Fruit fly (Drosophila melanogaster) whole organism, pupa: ENCODE data around the gene CG31921.

Experiments
- CG12605 ChIP-seq: fragments of 200-800 bp; sonication (Bioruptor generic); IDR thresholded peaks from 2 replicates; pipeline ENCODE4 v1.3.6; 2022; ENCODE audit warnings: missing biosample characterization, missing genetic modification characterization
- CG14655 ChIP-seq: fragments of 200-800 bp; sonication (Bioruptor generic); optimal IDR thresholded peaks from 3 replicates; lab custom pipeline; 2017; ENCODE audit warnings: mild to moderate bottlenecking, missing biosample characterization, missing genetic modification reagents, missing genetic modification characterization
- CG15710 ChIP-seq: fragments of 200-800 bp; sonication (Bioruptor generic); optimal IDR thresholded peaks from 2 replicates; lab custom pipeline; 2018; ENCODE audit warnings: missing biosample characterization, mild to moderate bottlenecking, missing genetic modification characterization, moderate library complexity
- CG17806 ChIP-seq: fragments of 200-800 bp; sonication (Bioruptor generic); optimal IDR thresholded peaks from 2 replicates; lab custom pipeline; 2018; ENCODE audit warnings: missing biosample characterization, mild to moderate bottlenecking, missing genetic modification characterization, moderate library complexity
- CG32121 ChIP-seq: fragments of 200-800 bp; sonication (Bioruptor generic); IDR thresholded peaks from 2 replicates; pipeline ENCODE4 v1.3.6; 2022; ENCODE audit warnings: missing biosample characterization, missing genetic modification characterization
- CG8301 ChIP-seq: fragments of 200-800 bp; sonication (Bioruptor generic); optimal IDR thresholded peaks from 2 replicates; lab custom pipeline; 2018; ENCODE audit warnings: missing biosample characterization, mild to moderate bottlenecking, missing genetic modification characterization
- CG9948 ChIP-seq: fragments of 200-800 bp; sonication (Bioruptor generic); optimal IDR thresholded peaks from 2 replicates; lab custom pipeline; 2018; ENCODE audit warnings: missing biosample characterization, mild to moderate bottlenecking, missing genetic modification characterization, moderate library complexity
- D1 ChIP-seq: fragments of 200-800 bp; sonication (Bioruptor generic); optimal IDR thresholded peaks from 2 replicates; lab custom pipeline; 2018; ENCODE audit warnings: missing biosample characterization, mild to moderate bottlenecking, missing genetic modification characterization, moderate library complexity
- Ets98B ChIP-seq: fragments of 200-800 bp; sonication (Bioruptor generic); IDR thresholded peaks from 2 replicates; pipeline ENCODE4 v1.3.6; 2022; ENCODE audit warnings: missing biosample characterization, missing genetic modification characterization
- Pif1A ChIP-seq: fragments of 200-800 bp; sonication (Bioruptor generic); optimal IDR thresholded peaks from 3 replicates; lab custom pipeline; 2016; ENCODE audit warnings: missing biosample characterization, missing genetic modification characterization
- Snoo ChIP-seq: fragments of 200-800 bp; sonication (Bioruptor generic); optimal IDR thresholded peaks from 3 replicates; lab custom pipeline; 2017; ENCODE audit warnings: missing biosample characterization, mild to moderate bottlenecking, missing genetic modification characterization, inconsistent platforms
- fd96Ca ChIP-seq: fragments of 200-800 bp; sonication (Bioruptor generic); IDR thresholded peaks from 3 replicates; pipeline ENCODE4 v1.3.6; 2022; ENCODE audit warnings: missing biosample characterization, missing genetic modification characterization
- gl ChIP-seq: fragments of 200-800 bp; sonication (Bioruptor generic); optimal IDR thresholded peaks from 2 replicates; lab custom pipeline; 2018; ENCODE audit warnings: missing biosample characterization, mild to moderate bottlenecking, missing genetic modification characterization

- no peak for TF ChIP-seq CG12605 (GFP tag; lab: Robert Waterston, UW)
- no peak for TF ChIP-seq Ets98B
- TF ChIP-seq Pif1A (GFP tag; lab: Kevin White, UChicago) = no peak
- no peak for TF ChIP-seq CG8301 (tag; lab: Kevin White, UChicago)
- TF ChIP-seq CG14655 = no peak
- TF ChIP-seq CG17806 (tag; lab: Kevin White, UChicago) = no peak
- no peak for TF ChIP-seq gl (tag; lab: Kevin White, UChicago)
- TF ChIP-seq D1 = no peak
- TF ChIP-seq fd96Ca = no peak
- no peak for TF ChIP-seq Snoo
- no peak for TF ChIP-seq CG9948
- TF ChIP-seq CG32121 = no peak
- TF ChIP-seq CG15710 (tag; lab: Kevin White, UChicago) = no peak
Measured at dm6 chr2L:290949-291348, 41.2 kb downstream of the CG31921 start.
